Fruit fly (Drosophila melanogaster): ENCODE measurements around the gene Raf.

The Raf gene

dm6 chrX:2319783-2320182, 24.5 kb downstream of the Raf start (continued):
- TF ChIP-seq PHDP (tag; optimal IDR thresholded peaks at IDR 0.05): no peak
- TF ChIP-seq Adf1 (GFP tag; IDR thresholded peaks at IDR 0.05): peak; percentile 48; the same call in 1 of the 2 replicates
- peak; percentile 95 for TF ChIP-seq pros (GFP tag; optimal IDR thresholded peaks at IDR 0.05)
- TF ChIP-seq Hmr (GFP tag; optimal IDR thresholded peaks at IDR 0.05): no peak
- peak; percentile 8 for TF ChIP-seq CG8924 (tag; optimal IDR thresholded peaks at IDR 0.05)

dm6 chrX:2320892-2321291, 25.6 kb downstream of the Raf start:
- TF ChIP-seq CG4360 (GFP tag; IDR thresholded peaks at IDR 0.05) (peak; percentile 97), CG2199 (GFP tag; IDR thresholded peaks at IDR 0.05) (0 out of 3 replicates have a peak, but pooled peaks have one; percentile 35), wek (GFP tag; optimal IDR thresholded peaks at IDR 0.05) (no peak), pan (optimal IDR thresholded peaks at IDR 0.05) (no peak), pan (GFP tag; optimal IDR thresholded peaks at IDR 0.05 in 1 of 2, IDR thresholded peaks at IDR 0.05 in 1 of 2) (no peak)

dm6 chrX:2321900-2322555, 26.8 kb downstream of the Raf start:
- no peak for TF ChIP-seq CG8478 (optimal IDR thresholded peaks at IDR 0.05)
- peak; percentile 0 for TF ChIP-seq jumu (GFP tag; optimal IDR thresholded peaks at IDR 0.05)
- TF ChIP-seq CG9932 (GFP tag; IDR thresholded peaks at IDR 0.05): peak; percentile 57
- no peak for TF ChIP-seq crp (GFP tag; optimal IDR thresholded peaks at IDR 0.05)
- TF ChIP-seq CG11695 (GFP tag; IDR thresholded peaks at IDR 0.05): peak; percentile 49; the same call in 1 of the 3 replicates
- no peak for TF ChIP-seq CG15073 (GFP tag; optimal IDR thresholded peaks at IDR 0.05)
- TF ChIP-seq CG2199 (GFP tag; IDR thresholded peaks at IDR 0.05): no peak
- TF ChIP-seq pb (GFP tag; optimal IDR thresholded peaks at IDR 0.05): peak; percentile 1
- peak; percentile 52 for TF ChIP-seq CG11504 (tag; optimal IDR thresholded peaks at IDR 0.05)
- no peak for TF ChIP-seq CG14860 (GFP tag; IDR thresholded peaks at IDR 0.05; ENCODE audit: partially characterized antibody)
- TF ChIP-seq CG18011 (GFP tag; optimal IDR thresholded peaks at IDR 0.05): no peak
- peak; percentile 58; the same call in 2 of the 3 replicates for TF ChIP-seq CG34422 (GFP tag; IDR thresholded peaks at IDR 0.05)
- no peak for TF ChIP-seq ab (GFP tag; optimal IDR thresholded peaks at IDR 0.05)
- peak; percentile 45; the same call in 1 of the 2 replicates for TF ChIP-seq CG11696 (GFP tag; IDR thresholded peaks at IDR 0.05)
- 0 out of 2 replicates have a peak, but pooled peaks have one; percentile 19 for TF ChIP-seq CG32767 (GFP tag; IDR thresholded peaks at IDR 0.05)
- TF ChIP-seq CG4854 (GFP tag; optimal IDR thresholded peaks at IDR 0.05): no peak
- TF ChIP-seq CG16863 (GFP tag; optimal IDR thresholded peaks at IDR 0.05): peak; percentile 47
- peak; percentile 39 for TF ChIP-seq mam (GFP tag; optimal IDR thresholded peaks at IDR 0.05)
- TF ChIP-seq en (GFP tag; optimal IDR thresholded peaks at IDR 0.05): no peak
- TF ChIP-seq CG33213 (GFP tag; optimal IDR thresholded peaks at IDR 0.05): no peak
- peak; percentile 49 for TF ChIP-seq Oli (tag; optimal IDR thresholded peaks at IDR 0.05)
- no peak for TF ChIP-seq CG2129 (GFP tag; IDR thresholded peaks at IDR 0.05; ENCODE audit: partially characterized antibody)
- peak; percentile 32; the same call in 1 of the 2 replicates for TF ChIP-seq aop (GFP tag; IDR thresholded peaks at IDR 0.05)
- no peak for TF ChIP-seq h (optimal IDR thresholded peaks at IDR 0.05)
- no peak for TF ChIP-seq MTF-1 (GFP tag; optimal IDR thresholded peaks at IDR 0.05; ENCODE audit: borderline replicate concordance)
- TF ChIP-seq ci (GFP tag; IDR thresholded peaks at IDR 0.05): peak; percentile 82
- no peak for TF ChIP-seq CG30020 (tag; optimal IDR thresholded peaks at IDR 0.05)
- no peak for TF ChIP-seq CG12071 (GFP tag; optimal IDR thresholded peaks at IDR 0.05)
- no peak for TF ChIP-seq CG3995 (GFP tag; optimal IDR thresholded peaks at IDR 0.05)
- TF ChIP-seq CG18262 (tag; optimal IDR thresholded peaks at IDR 0.05): peak; percentile 44
- TF ChIP-seq CG5953 (GFP tag; IDR thresholded peaks at IDR 0.05): peak; percentile 64; the same call in 1 of the 2 replicates
- no peak for TF ChIP-seq CG43689 (GFP tag; IDR thresholded peaks at IDR 0.05)
- TF ChIP-seq CG6272 (GFP tag; IDR thresholded peaks at IDR 0.05): 0 out of 2 replicates have a peak, but pooled peaks have one; percentile 16
- no peak for TF ChIP-seq D (optimal IDR thresholded peaks at IDR 0.05)
- TF ChIP-seq D (GFP tag; optimal IDR thresholded peaks at IDR 0.05): no peak
- TF ChIP-seq da (GFP tag; optimal IDR thresholded peaks at IDR 0.05): no peak
- peak; percentile 5 for TF ChIP-seq CG17829 (tag; optimal IDR thresholded peaks at IDR 0.05)
- TF ChIP-seq CHES-1-like (GFP tag; optimal IDR thresholded peaks at IDR 0.05): peak; percentile 62
- no peak for TF ChIP-seq CG4328 (GFP tag; optimal IDR thresholded peaks at IDR 0.05)
